ENCODE assay signal across 4 fruit fly cellular contexts in genomic region chr3R:4654557-4655273, dm6.
TF ChIP-seq lines count a peak whose summit lies in the region.

TSS of gene spartin (plus strand) at chr3R:4654800.

TF ChIP-seq in whole organism, adult, 20 proteins besides CTCF, POLR2A, EP300 and RAD21 (continued from another document):
- TF ChIP-seq Clk (GFP tag; optimal IDR thresholded peaks at IDR 0.05; lab: Kevin White, UChicago) (no peak), ovo (GFP tag; optimal IDR thresholded peaks at IDR 0.05; lab: Kevin White, UChicago) (no peak)
TF ChIP-seq in whole organism, adult: peak in this region for 11.

TF ChIP-seq in whole organism, embryonic, 481 proteins besides CTCF, POLR2A, EP300 and RAD21 (continued from another document and continues in another):
- TF ChIP-seq CG7928 (GFP tag; optimal IDR thresholded peaks at IDR 0.05; lab: Kevin White, UChicago), result no peak
- no peak for TF ChIP-seq Hand (GFP tag; optimal IDR thresholded peaks at IDR 0.05; lab: Kevin White, UChicago)
- no peak for TF ChIP-seq CG17802 (tag; optimal IDR thresholded peaks at IDR 0.05; lab: Kevin White, UChicago)
- 0 out of 2 replicates have a peak, but pooled peaks have one; percentile 22 for TF ChIP-seq hbn (GFP tag; IDR thresholded peaks at IDR 0.05; lab: Robert Waterston, UW; ENCODE audit: partially characterized antibody)
- no peak for TF ChIP-seq pan (optimal IDR thresholded peaks at IDR 0.05; lab: Kevin White, UChicago)
- TF ChIP-seq pan (GFP tag; optimal IDR thresholded peaks at IDR 0.05 in 1 of 2, IDR thresholded peaks at IDR 0.05 in 1 of 2), result no peak
- TF ChIP-seq CG11085 (GFP tag; IDR thresholded peaks at IDR 0.05; lab: Robert Waterston, UW), result no peak
- TF ChIP-seq disco-r (GFP tag; optimal IDR thresholded peaks at IDR 0.05; lab: Kevin White, UChicago), result no peak
- no peak for TF ChIP-seq CG32772 (GFP tag; IDR thresholded peaks at IDR 0.05; lab: Robert Waterston, UW)
- peak; percentile 44; the same call in 1 of the 2 replicates for TF ChIP-seq MBD-R2 (GFP tag; IDR thresholded peaks at IDR 0.05; lab: Robert Waterston, UW)
- no peak for TF ChIP-seq vnd (GFP tag; IDR thresholded peaks at IDR 0.05; lab: Robert Waterston, UW; ENCODE audit: partially characterized antibody)
- no peak for TF ChIP-seq TFAM (GFP tag; optimal IDR thresholded peaks at IDR 0.05; lab: Kevin White, UChicago)
- no peak for TF ChIP-seq CG11504 (tag; optimal IDR thresholded peaks at IDR 0.05; lab: Kevin White, UChicago)
- no peak for TF ChIP-seq CG4404 (GFP tag; IDR thresholded peaks at IDR 0.05; lab: Robert Waterston, UW)
- no peak for TF ChIP-seq wdn (GFP tag; IDR thresholded peaks at IDR 0.05; lab: Robert Waterston, UW)
- TF ChIP-seq CG2120 (GFP tag; optimal IDR thresholded peaks at IDR 0.05; lab: Kevin White, UChicago), result peak; percentile 58
- no peak for TF ChIP-seq CG13894 (tag; optimal IDR thresholded peaks at IDR 0.05; lab: Kevin White, UChicago)
- TF ChIP-seq lbe (GFP tag; optimal IDR thresholded peaks at IDR 0.05; lab: Kevin White, UChicago), result peak; percentile 48
- TF ChIP-seq Dip3 (GFP tag; optimal IDR thresholded peaks at IDR 0.05; lab: Kevin White, UChicago), result no peak
- no peak for TF ChIP-seq CkIIα-i1 (GFP tag; IDR thresholded peaks at IDR 0.05; lab: Robert Waterston, UW)
- TF ChIP-seq Dbx (GFP tag; IDR thresholded peaks at IDR 0.05; lab: Robert Waterston, UW), result no peak
- no peak for TF ChIP-seq ato (GFP tag; IDR thresholded peaks at IDR 0.05; lab: Robert Waterston, UW; ENCODE audit: partially characterized antibody)
- TF ChIP-seq esg (GFP tag; conservative IDR thresholded peaks at IDR 0.05; lab: Robert Waterston, UW), result no peak
- TF ChIP-seq nmo (GFP tag; optimal IDR thresholded peaks at IDR 0.05; lab: Kevin White, UChicago), result peak; percentile 20
- peak; percentile 23 for TF ChIP-seq CG33213 (GFP tag; optimal IDR thresholded peaks at IDR 0.05; lab: Kevin White, UChicago)
- TF ChIP-seq CG13123 (GFP tag; optimal IDR thresholded peaks at IDR 0.05; lab: Kevin White, UChicago), result no peak
- TF ChIP-seq CG5245 (GFP tag; optimal IDR thresholded peaks at IDR 0.05; lab: Kevin White, UChicago), result peak; percentile 11
- TF ChIP-seq Ssrp (tag; optimal IDR thresholded peaks at IDR 0.05; lab: Kevin White, UChicago), result no peak
- no peak for TF ChIP-seq eyg (GFP tag; optimal IDR thresholded peaks at IDR 0.05; lab: Kevin White, UChicago)
- no peak; the same call in 2 of the 3 replicates for TF ChIP-seq ci (GFP tag; IDR thresholded peaks at IDR 0.05; lab: Robert Waterston, UW)
- TF ChIP-seq lmd (GFP tag; IDR thresholded peaks at IDR 0.05; lab: Robert Waterston, UW), result no peak
- TF ChIP-seq Abd-B (GFP tag; optimal IDR thresholded peaks at IDR 0.05; lab: Kevin White, UChicago), result no peak
- no peak for TF ChIP-seq p53 (GFP tag; optimal IDR thresholded peaks at IDR 0.05; lab: Kevin White, UChicago)
- TF ChIP-seq Dip2 (GFP tag; IDR thresholded peaks at IDR 0.05; lab: Robert Waterston, UW), result no peak
- TF ChIP-seq crol (GFP tag; IDR thresholded peaks at IDR 0.05; lab: Robert Waterston, UW), result no peak
- TF ChIP-seq da (GFP tag; optimal IDR thresholded peaks at IDR 0.05; lab: Kevin White, UChicago), result no peak
- TF ChIP-seq Bdp1 (GFP tag; optimal IDR thresholded peaks at IDR 0.05; lab: Kevin White, UChicago), result no peak
- TF ChIP-seq CG6272 (GFP tag; IDR thresholded peaks at IDR 0.05; lab: Robert Waterston, UW), result no peak
- no peak for TF ChIP-seq danr (GFP tag; IDR thresholded peaks at IDR 0.05; lab: Robert Waterston, UW)
- TF ChIP-seq crc (GFP tag; optimal IDR thresholded peaks at IDR 0.05; lab: Kevin White, UChicago), result no peak
- no peak for TF ChIP-seq CG14050 (GFP tag; IDR thresholded peaks at IDR 0.05; lab: Robert Waterston, UW)
- no peak for TF ChIP-seq hb (GFP tag; IDR thresholded peaks at IDR 0.05; lab: Robert Waterston, UW; ENCODE audit: partially characterized antibody)
- TF ChIP-seq stwl (tag; optimal IDR thresholded peaks at IDR 0.05; lab: Kevin White, UChicago), result peak; percentile 98
- no peak for TF ChIP-seq fd3F (GFP tag; optimal IDR thresholded peaks at IDR 0.05; lab: Kevin White, UChicago)

TF ChIP-seq in whole organism, prepupa, 60 proteins besides CTCF, POLR2A, EP300 and RAD21 (continued from another document):
- TF ChIP-seq dsx (GFP tag; optimal IDR thresholded peaks at IDR 0.05; lab: Kevin White, UChicago; ENCODE audit: poor library complexity, severe bottlenecking) (no peak), Lpt (GFP tag; optimal IDR thresholded peaks at IDR 0.05; lab: Kevin White, UChicago) (no peak), CG6792 (GFP tag; optimal IDR thresholded peaks at IDR 0.05; lab: Kevin White, UChicago) (peak; percentile 8), Hr4 (GFP tag; optimal IDR thresholded peaks at IDR 0.05; lab: Kevin White, UChicago) (peak; percentile 54), Ets96B (tag; optimal IDR thresholded peaks at IDR 0.05; lab: Kevin White, UChicago) (no peak)

TF ChIP-seq in whole organism, wandering third instar larva, 38 proteins besides CTCF, POLR2A, EP300 and RAD21 (continued from another document):
- TF ChIP-seq foxo (GFP tag; optimal IDR thresholded peaks at IDR 0.05; lab: Kevin White, UChicago) (peak in 1 of 2 experiments; percentile 59), jim (GFP tag; optimal IDR thresholded peaks at IDR 0.05; lab: Kevin White, UChicago) (no peak), Sp1 (GFP tag; optimal IDR thresholded peaks at IDR 0.05; lab: Kevin White, UChicago) (no peak), fru (GFP tag; optimal IDR thresholded peaks at IDR 0.05; lab: Kevin White, UChicago) (no peak), Hnf4 (GFP tag; optimal IDR thresholded peaks at IDR 0.05; lab: Kevin White, UChicago) (peak; percentile 65), dsf (GFP tag; optimal IDR thresholded peaks at IDR 0.05; lab: Kevin White, UChicago; ENCODE audit: borderline replicate concordance) (no peak), sv (GFP tag; optimal IDR thresholded peaks at IDR 0.05; lab: Kevin White, UChicago) (no peak), HLH106 (tag; optimal IDR thresholded peaks at IDR 0.05; lab: Kevin White, UChicago) (peak; percentile 1), usp (GFP tag; optimal IDR thresholded peaks at IDR 0.05; lab: Kevin White, UChicago) (no peak), Vsx2 (GFP tag; optimal IDR thresholded peaks at IDR 0.05; lab: Kevin White, UChicago; ENCODE audit: partially characterized antibody) (peak; percentile 94)
